Worm (Caenorhabditis elegans) whole organism, midembryonic: ENCODE results near the gene rme-4.

ENCODE experiments used
- T22C8.4 ChIP-seq: fragments of 200-800 bp; sonication (Bioruptor generic); IDR thresholded peaks from 2 replicates; pipeline ENCODE4 v1.3.6; 2022; ENCODE audit warnings: missing genetic modification characterization, missing compliant biosample characterization
- cog-1 ChIP-seq: sonication (generic microtip); optimal IDR thresholded peaks from 2 replicates; lab custom pipeline; 2016; ENCODE audit warnings: missing genetic modification characterization, missing compliant biosample characterization
- flt-1 ChIP-seq: fragments of 200-800 bp; sonication (Bioruptor generic); IDR thresholded peaks from 2 replicates; pipeline ENCODE4 v1.3.6; 2022; ENCODE audit warnings: missing genetic modification characterization, missing compliant biosample characterization
- klf-2 ChIP-seq: fragments of 200-800 bp; sonication (Bioruptor generic); conservative IDR thresholded peaks from 2 replicates; pipeline ENCODE4 v1.3.6; 2022; ENCODE audit warnings: missing genetic modification reagents, missing genetic modification characterization, missing compliant biosample characterization
- med-1 ChIP-seq: sonication (generic microtip); optimal IDR thresholded peaks from 2 replicates; lab custom pipeline; 2017; ENCODE audit warnings: missing genetic modification characterization, mild to moderate bottlenecking, missing compliant biosample characterization, antibody characterized with exemption, missing genetic modification reagents; ENCODE audit not compliant: insufficient read depth
- ref-1 ChIP-seq: fragments of 200-800 bp; sonication (Bioruptor generic); conservative IDR thresholded peaks from 2 replicates; pipeline ENCODE4 v1.3.6; 2022; ENCODE audit warnings: missing genetic modification reagents, missing genetic modification characterization, missing compliant biosample characterization
- tab-1 ChIP-seq: fragments of 200-800 bp; sonication (Bioruptor generic); IDR thresholded peaks from 2 replicates; pipeline ENCODE4 v1.3.6; 2022; ENCODE audit warnings: missing genetic modification characterization, missing compliant biosample characterization
- ztf-23 ChIP-seq: fragments of 200-800 bp; sonication (Bioruptor generic); IDR thresholded peaks from 2 replicates; pipeline ENCODE4 v1.3.6; 2022; ENCODE audit warnings: missing genetic modification reagents, missing genetic modification characterization, missing compliant biosample characterization
- ztf-29 ChIP-seq: fragments of 200-800 bp; sonication (Bioruptor generic); IDR thresholded peaks from 2 replicates; pipeline ENCODE4 v1.3.6; 2022; ENCODE audit warnings: missing genetic modification reagents, missing genetic modification characterization, missing compliant biosample characterization

The rme-4 gene

DNA sequence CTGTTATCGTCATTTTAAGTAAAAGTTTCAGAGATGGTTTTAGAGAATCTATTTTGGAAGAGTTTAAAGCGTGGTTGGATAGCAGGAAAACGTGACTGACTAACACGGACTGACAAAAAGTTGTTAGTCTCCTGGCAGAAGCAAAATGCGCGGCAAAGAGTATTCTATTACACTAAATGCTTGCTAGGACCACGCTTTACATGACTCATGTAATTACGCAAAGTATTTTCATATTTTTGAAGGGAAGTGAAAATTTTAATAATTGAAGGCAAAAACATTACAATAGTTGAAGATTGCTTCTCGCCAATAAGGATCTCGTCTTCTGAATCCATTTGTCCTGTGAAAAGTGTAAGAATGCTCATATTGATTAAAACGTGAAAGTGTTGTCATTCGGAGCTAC, 26.6 kb upstream of the rme-4 start, which contains the start of gene gur-3:
TSS of gene gur-3 (minus strand) at position 101 of the 400 bp plus-strand sequence.
- no peak for TF ChIP-seq flt-1
- no peak for TF ChIP-seq ztf-23
- TF ChIP-seq med-1 (GFP tag; lab: Kevin White, UChicago): no peak
- TF ChIP-seq ztf-29 (GFP tag; lab: Robert Waterston, UW): no peak
- no peak for TF ChIP-seq klf-2 (GFP tag; lab: Robert Waterston, UW)
- no peak for TF ChIP-seq cog-1
- TF ChIP-seq T22C8.4 (GFP tag; lab: Robert Waterston, UW): no peak
- no peak for TF ChIP-seq tab-1
- TF ChIP-seq ref-1 (GFP tag; lab: Robert Waterston, UW): no peak

DNA sequence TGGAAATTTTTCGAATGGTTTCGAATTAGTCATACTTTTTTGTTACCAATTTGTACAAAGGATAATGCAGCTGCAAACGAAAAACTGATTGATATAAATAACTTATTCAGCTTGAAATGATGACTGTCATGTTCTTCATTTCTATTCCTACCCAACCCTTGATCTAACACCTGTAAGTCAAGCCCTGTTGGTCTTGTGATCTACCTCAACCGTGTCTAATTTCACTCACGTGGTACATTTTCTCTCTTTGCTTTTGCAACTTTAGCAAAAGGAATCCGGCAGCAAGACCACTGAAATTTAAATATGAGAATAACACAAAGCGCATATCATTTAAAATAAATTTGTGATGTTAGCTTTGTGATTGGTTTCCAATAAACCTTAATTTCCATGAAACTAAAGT, 24.4 kb upstream of the rme-4 start:
- TF ChIP-seq ref-1 (GFP tag; lab: Robert Waterston, UW): no peak
- no peak for TF ChIP-seq ztf-23
- TF ChIP-seq med-1 (GFP tag; lab: Kevin White, UChicago): no peak
- no peak for TF ChIP-seq tab-1
- TF ChIP-seq T22C8.4 (GFP tag; lab: Robert Waterston, UW): no peak
- no peak for TF ChIP-seq cog-1
- TF ChIP-seq ztf-29 (GFP tag; lab: Robert Waterston, UW): no peak
- no peak for TF ChIP-seq klf-2 (GFP tag; lab: Robert Waterston, UW)
- no peak for TF ChIP-seq flt-1

DNA sequence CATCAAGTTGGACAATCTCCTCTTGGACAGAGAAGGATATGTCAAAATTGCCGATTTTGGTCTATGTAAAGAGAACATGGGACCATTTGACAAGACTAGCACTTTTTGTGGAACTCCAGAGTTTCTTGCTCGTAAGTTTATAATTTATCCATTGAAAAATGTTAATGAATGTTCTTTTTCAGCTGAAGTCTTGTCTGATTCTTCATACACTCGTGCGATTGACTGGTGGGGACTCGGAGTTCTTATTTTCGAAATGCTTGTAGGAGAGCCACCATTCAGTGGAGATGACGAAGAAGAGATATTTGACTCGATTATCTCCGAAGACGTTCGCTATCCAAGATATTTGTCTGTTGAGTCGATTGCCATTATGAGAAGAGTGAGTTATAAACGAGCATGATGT, 21.5 kb upstream of the rme-4 start:
- no peak for TF ChIP-seq med-1 (GFP tag; lab: Kevin White, UChicago)

DNA sequence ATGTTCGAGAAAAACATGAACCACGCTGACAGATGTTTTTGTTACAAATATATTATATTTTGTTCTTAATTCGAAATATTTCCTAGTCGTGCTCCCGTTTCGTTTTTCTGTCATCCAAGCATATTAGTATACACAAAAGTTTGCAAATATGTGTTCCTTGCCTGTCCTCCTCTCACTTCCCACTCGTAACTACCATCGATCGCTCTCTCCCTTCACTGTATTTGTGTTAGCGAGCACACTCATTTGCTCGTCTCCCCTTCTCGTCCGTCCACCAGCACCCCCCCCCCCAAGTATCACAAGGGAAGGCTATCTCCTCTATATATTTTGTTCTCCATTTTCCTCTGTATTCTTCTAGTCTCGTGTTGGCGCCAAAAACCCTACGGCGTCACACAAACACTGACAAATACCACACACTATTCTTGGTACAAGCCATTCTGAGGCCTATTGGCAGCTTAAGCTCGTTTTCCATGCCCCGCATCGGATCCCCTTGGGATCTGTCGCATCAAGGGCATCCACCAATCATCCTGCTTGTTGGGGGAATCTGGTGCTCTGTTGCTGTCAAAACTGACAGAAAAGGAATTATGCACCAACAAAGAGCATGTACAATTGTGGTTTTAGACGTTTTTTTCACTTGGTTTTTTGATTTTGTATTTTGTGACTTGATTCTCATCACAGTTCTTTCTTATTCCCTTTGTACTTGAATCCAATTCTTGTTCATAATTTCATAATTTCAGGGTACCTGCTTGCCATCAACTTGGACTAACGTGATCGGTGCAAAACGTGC, 17.1 kb upstream of the rme-4 start, which contains the start of gene pkn-1:
TSS of gene pkn-1 (plus strand) at position 734 of the 784 bp plus-strand sequence.
- peak; percentile 63; the same call in 1 of the 2 replicates for TF ChIP-seq ztf-29 (GFP tag; lab: Robert Waterston, UW)
- no peak; the same call in 1 of the 2 replicates for TF ChIP-seq klf-2 (GFP tag; lab: Robert Waterston, UW)

DNA sequence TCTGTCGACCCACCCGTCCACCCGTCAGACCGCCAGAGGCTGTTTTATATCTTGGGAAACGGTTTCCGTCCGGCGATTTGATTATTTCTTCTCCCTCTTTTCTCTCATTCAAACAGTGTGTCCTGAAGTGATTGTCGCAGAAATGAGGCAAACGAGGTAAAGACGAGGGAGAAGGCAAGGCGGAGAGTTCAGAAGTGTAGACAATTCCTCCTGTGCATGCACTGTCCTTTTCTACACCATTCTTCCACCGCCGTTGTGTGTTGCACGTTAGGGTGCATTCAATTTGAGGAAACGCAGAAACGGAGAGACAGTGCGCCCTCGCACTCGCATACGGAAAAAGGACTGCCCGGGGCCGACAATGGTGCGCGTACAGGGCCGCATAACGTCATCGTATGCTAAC, 16.0 kb upstream of the rme-4 start:
- no peak for TF ChIP-seq ztf-23
- TF ChIP-seq tab-1: 0 out of 2 replicates have a peak, but pooled peaks have one; percentile 9
- no peak for TF ChIP-seq med-1 (GFP tag; lab: Kevin White, UChicago)
- TF ChIP-seq ztf-29 (GFP tag; lab: Robert Waterston, UW): no peak
- 0 out of 2 replicates have a peak, but pooled peaks have one; percentile 22 for TF ChIP-seq flt-1
- no peak for TF ChIP-seq klf-2 (GFP tag; lab: Robert Waterston, UW)
- TF ChIP-seq cog-1: peak; percentile 37
- TF ChIP-seq ref-1 (GFP tag; lab: Robert Waterston, UW): no peak
- TF ChIP-seq T22C8.4 (GFP tag; lab: Robert Waterston, UW): no peak

DNA sequence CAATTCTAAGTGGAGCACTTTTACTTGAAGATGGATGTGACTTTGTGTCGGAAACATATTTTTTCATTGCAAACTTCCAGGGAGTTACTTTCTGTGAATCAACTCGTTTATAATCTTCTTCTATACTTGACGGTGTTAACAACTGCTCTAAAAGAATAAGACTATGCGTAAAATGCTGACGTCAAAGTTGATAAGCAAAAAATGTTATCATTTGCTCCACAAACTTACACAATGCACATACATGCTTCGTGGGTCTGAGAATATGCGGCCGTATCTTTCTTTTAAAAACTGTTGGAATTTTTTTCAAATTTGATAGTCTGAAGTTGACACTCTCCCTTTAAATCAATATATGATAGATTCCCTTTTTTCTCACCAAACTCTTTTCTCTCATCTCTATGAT, 15.5 kb upstream of the rme-4 start:
- no peak for TF ChIP-seq tab-1
- TF ChIP-seq cog-1: no peak
- no peak for TF ChIP-seq ztf-29 (GFP tag; lab: Robert Waterston, UW)
- no peak for TF ChIP-seq ztf-23

DNA sequence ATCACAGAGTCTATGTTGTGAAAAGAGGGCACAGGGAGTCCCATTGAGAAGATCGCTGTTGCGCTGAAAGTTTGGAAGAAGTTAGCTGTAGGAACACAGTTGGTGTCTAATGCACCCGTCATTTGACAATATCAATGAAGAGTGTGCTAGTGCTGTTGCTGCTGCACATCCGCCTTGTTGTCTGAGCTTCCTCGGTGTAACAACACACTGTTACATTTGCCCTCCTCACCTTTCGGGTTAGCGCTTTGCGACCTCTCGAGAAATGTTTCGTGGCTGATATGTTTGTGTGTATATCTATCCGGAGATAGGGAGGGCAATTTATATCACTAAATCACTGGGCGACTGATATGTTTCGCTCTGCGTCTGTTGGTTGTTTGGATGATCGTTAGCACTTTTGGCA, 14.6 kb upstream of the rme-4 start:
- TF ChIP-seq cog-1: peak; percentile 36
- TF ChIP-seq T22C8.4 (GFP tag; lab: Robert Waterston, UW): no peak

DNA sequence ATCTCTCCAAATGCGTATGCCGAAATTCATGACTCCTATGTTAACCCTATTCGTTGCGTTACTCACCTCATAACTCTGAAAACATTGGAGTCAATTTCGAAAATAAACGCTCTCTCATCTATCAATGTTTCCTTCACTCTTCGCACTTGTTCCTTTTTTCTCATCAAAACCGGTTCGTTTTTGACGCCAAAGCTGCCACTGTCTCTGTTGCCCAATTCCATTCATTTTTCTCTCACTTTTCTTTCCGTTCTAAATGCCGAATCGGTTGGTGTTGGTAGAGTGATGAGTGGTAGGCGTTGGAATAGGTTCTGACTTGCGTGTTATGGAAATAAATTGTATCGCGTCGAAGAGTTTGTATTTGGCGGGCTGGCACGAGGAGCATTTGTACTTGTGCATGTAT, 13.7 kb upstream of the rme-4 start:
- TF ChIP-seq ref-1 (GFP tag; lab: Robert Waterston, UW): no peak
- no peak for TF ChIP-seq med-1 (GFP tag; lab: Kevin White, UChicago)
- no peak for TF ChIP-seq T22C8.4 (GFP tag; lab: Robert Waterston, UW)
- TF ChIP-seq ztf-23: no peak
- TF ChIP-seq tab-1: no peak
- TF ChIP-seq cog-1: no peak
- TF ChIP-seq klf-2 (GFP tag; lab: Robert Waterston, UW): no peak
- TF ChIP-seq flt-1: no peak
- TF ChIP-seq ztf-29 (GFP tag; lab: Robert Waterston, UW): no peak

DNA sequence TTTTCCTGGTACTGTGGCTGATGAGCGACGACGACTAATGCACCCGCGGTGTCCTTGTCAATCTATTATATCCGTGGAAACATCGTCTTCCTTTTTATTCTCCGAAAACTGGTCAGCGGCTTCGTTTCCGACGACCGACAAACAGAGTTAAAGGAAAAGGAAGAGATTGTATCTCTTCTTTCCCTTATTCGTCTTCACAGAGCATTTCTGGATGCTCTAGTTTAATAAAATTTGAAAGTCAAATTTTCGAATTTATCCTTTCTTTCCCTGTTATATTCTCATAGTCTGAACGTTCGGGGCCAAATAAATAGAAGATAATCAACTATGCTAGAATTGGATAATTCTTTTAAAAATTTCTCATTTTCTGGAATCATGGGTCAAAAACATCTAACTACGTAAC, 13.1 kb upstream of the rme-4 start:
- no peak for TF ChIP-seq ztf-23
- no peak for TF ChIP-seq T22C8.4 (GFP tag; lab: Robert Waterston, UW)
- TF ChIP-seq ref-1 (GFP tag; lab: Robert Waterston, UW): no peak
- TF ChIP-seq klf-2 (GFP tag; lab: Robert Waterston, UW): no peak
- TF ChIP-seq cog-1: no peak
- TF ChIP-seq tab-1: no peak
- TF ChIP-seq flt-1: no peak
- no peak for TF ChIP-seq med-1 (GFP tag; lab: Kevin White, UChicago)
- no peak for TF ChIP-seq ztf-29 (GFP tag; lab: Robert Waterston, UW)

DNA sequence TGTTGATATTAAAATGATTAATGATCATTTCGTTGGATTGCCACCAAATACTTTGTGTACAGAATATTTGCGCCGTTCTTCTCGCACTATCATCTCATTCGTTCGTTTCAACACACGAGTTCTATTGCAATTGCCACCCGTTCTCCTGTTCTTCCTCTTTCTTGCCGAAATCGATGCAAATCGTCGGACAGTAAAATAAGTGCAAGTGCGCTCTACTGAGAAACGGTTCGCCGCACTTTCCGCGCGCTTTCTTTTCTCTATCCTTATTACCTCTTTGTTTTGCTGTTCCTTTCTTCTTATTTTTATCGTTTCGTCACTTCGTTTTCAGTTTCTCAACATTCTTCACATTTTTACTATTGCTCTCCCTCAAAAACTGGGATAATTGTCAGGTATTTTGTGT, 11.5 kb upstream of the rme-4 start:
- TF ChIP-seq klf-2 (GFP tag; lab: Robert Waterston, UW): no peak
- no peak for TF ChIP-seq ztf-23
- peak; percentile 10 for TF ChIP-seq cog-1
- no peak for TF ChIP-seq ztf-29 (GFP tag; lab: Robert Waterston, UW)

DNA sequence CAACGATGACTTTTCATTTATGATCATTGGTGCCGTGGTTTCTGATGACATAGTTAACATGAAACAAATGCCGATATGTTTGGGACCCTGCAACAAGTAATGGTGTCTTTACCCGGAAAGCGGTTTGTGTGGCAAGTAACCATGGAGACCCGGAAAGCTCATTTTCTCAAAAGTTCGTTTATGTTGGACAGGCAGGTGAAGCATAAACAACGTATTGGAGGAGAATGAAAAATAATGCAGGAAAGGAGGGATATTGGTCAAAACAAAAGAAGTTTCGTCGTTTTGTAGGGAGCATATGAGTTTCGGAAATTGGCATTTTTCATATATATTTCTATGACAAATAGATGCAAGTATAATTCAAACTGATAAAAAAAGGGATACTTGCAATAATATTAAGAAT, 6.8 kb upstream of the rme-4 start, which contains the start of gene dyf-6:
TSS of gene dyf-6 (minus strand) at position 101 of the 400 bp plus-strand sequence.
- TF ChIP-seq flt-1 (no peak), klf-2 (GFP tag; lab: Robert Waterston, UW) (no peak), ztf-29 (GFP tag; lab: Robert Waterston, UW) (no peak), T22C8.4 (GFP tag; lab: Robert Waterston, UW) (no peak), ref-1 (GFP tag; lab: Robert Waterston, UW) (no peak), tab-1 (no peak), ztf-23 (no peak), cog-1 (no peak), med-1 (GFP tag; lab: Kevin White, UChicago) (no peak)
